Worm (Caenorhabditis elegans) whole organism, L4 larva: Measurements from ENCODE around the gene gtf-2H2C.
"Not testable (repeated sequence)": the region's sequence is repeated elsewhere in the genome, so short reads cannot be mapped to it uniquely, and the experiment has no call there.

Source experiments
- D1046.2 ChIP-seq: fragments of 200-800 bp; sonication (Bioruptor generic); IDR thresholded peaks from 2 replicates; pipeline ENCODE4 v1.3.6; 2022; ENCODE audit warnings: missing genetic modification characterization, missing compliant biosample characterization
- F37D6.2 ChIP-seq: sonication (generic microtip); optimal IDR thresholded peaks from 2 replicates; lab custom pipeline; 2016; ENCODE audit warnings: mild to moderate bottlenecking, missing genetic modification characterization, missing compliant biosample characterization
- F44E2.7 ChIP-seq: fragments of 200-800 bp; sonication (Bioruptor generic); IDR thresholded peaks from 2 replicates; pipeline ENCODE4 v2.1.2; 2022; ENCODE audit warnings: missing genetic modification characterization, missing compliant biosample characterization
- F49E8.2 ChIP-seq: sonication (generic microtip); optimal IDR thresholded peaks from 2 replicates; lab custom pipeline; 2016; ENCODE audit warnings: missing compliant biosample characterization, mild to moderate bottlenecking, missing genetic modification characterization, borderline replicate concordance
- arid-1 ChIP-seq: fragments of 200-800 bp; sonication (Bioruptor generic); conservative IDR thresholded peaks from 2 replicates; pipeline ENCODE4 v1.3.6; 2022; ENCODE audit warnings: missing genetic modification reagents, missing genetic modification characterization, missing compliant biosample characterization
- ceh-20 ChIP-seq: fragments of 200-800 bp; sonication (Bioruptor generic); IDR thresholded peaks from 2 replicates; pipeline ENCODE4 v1.3.6; 2022; ENCODE audit warnings: missing genetic modification reagents, missing genetic modification characterization, missing compliant biosample characterization
- ceh-82 ChIP-seq: sonication (generic microtip); optimal IDR thresholded peaks from 2 replicates; lab custom pipeline; 2017; ENCODE audit warnings: missing biosample characterization, missing genetic modification characterization
- daf-12 ChIP-seq: fragments of 150-350 bp; optimal IDR thresholded peaks from 2 replicates; lab custom pipeline; 2014; ENCODE audit warnings: missing biosample characterization, missing genetic modification reagents, missing genetic modification characterization
- daf-8 ChIP-seq: fragments of 200-800 bp; sonication (Bioruptor generic); IDR thresholded peaks from 2 replicates; pipeline ENCODE4 v1.3.6; 2022; ENCODE audit warnings: missing genetic modification characterization, missing compliant biosample characterization
- dmd-6 ChIP-seq: fragments of 200-800 bp; sonication (Bioruptor generic); IDR thresholded peaks from 2 replicates; pipeline ENCODE4 v1.3.6; 2022; ENCODE audit warnings: missing genetic modification reagents, missing genetic modification characterization, missing compliant biosample characterization
- dpl-1 ChIP-seq: fragments of 150-350 bp; optimal IDR thresholded peaks from 2 replicates; lab custom pipeline; 2014; ENCODE audit warnings: missing biosample characterization, missing genetic modification reagents, missing genetic modification characterization
- egl-27 ChIP-seq: sonication (generic microtip); optimal IDR thresholded peaks from 3 replicates; lab custom pipeline; 2017; ENCODE audit warnings: missing biosample characterization, missing genetic modification reagents, missing genetic modification characterization
- hlh-11 ChIP-seq: fragments of 200-800 bp; sonication (Bioruptor generic); optimal IDR thresholded peaks from 2 replicates; lab custom pipeline; 2018; ENCODE audit warnings: mild to moderate bottlenecking, missing genetic modification characterization, missing compliant biosample characterization
- hmg-1.1 ChIP-seq: fragments of 200-800 bp; sonication (Bioruptor generic); IDR thresholded peaks from 2 replicates; pipeline ENCODE4 v1.3.6; 2022; ENCODE audit warnings: missing genetic modification reagents, missing genetic modification characterization, missing compliant biosample characterization
- lim-7 ChIP-seq: fragments of 200-800 bp; sonication (Bioruptor generic); IDR thresholded peaks from 2 replicates; pipeline ENCODE4 v1.3.6; 2022; ENCODE audit warnings: missing genetic modification characterization, missing compliant biosample characterization
- lin-38 ChIP-seq: fragments of 200-800 bp; sonication (Bioruptor generic); IDR thresholded peaks from 2 replicates; pipeline ENCODE4 v1.3.6; 2022; ENCODE audit warnings: missing genetic modification reagents, missing genetic modification characterization, missing compliant biosample characterization
- lin-39 ChIP-seq: fragments of 150-350 bp; optimal IDR thresholded peaks from 2 replicates; lab custom pipeline; 2014; ENCODE audit warnings: missing biosample characterization, missing genetic modification reagents, missing genetic modification characterization
- mdl-1 ChIP-seq, 2 experiments: fragments of 150-350 bp in 1 of 2; sonication (generic microtip) in 1 of 2; optimal IDR thresholded peaks; 2 replicates each; lab custom pipeline; 2014 to 2017; ENCODE audit warnings: missing biosample characterization in 2 of 2, missing genetic modification characterization in 2 of 2
- mxl-2 ChIP-seq: fragments of 200-800 bp; sonication (Bioruptor generic); conservative IDR thresholded peaks from 2 replicates; pipeline ENCODE4 v1.3.6; 2022; ENCODE audit warnings: missing genetic modification reagents, missing genetic modification characterization, missing compliant biosample characterization
- nhr-111 ChIP-seq: fragments of 200-800 bp; sonication (Bioruptor generic); optimal IDR thresholded peaks from 2 replicates; lab custom pipeline; 2018; ENCODE audit warnings: mild to moderate bottlenecking, missing genetic modification characterization, missing compliant biosample characterization
- nhr-28 ChIP-seq: fragments of 150-350 bp; optimal IDR thresholded peaks from 2 replicates; lab custom pipeline; 2014; ENCODE audit warnings: missing biosample characterization, missing genetic modification characterization
- php-3 ChIP-seq: fragments of 200-800 bp; sonication (Bioruptor generic); IDR thresholded peaks from 2 replicates; pipeline ENCODE4 v1.3.6; 2022; ENCODE audit warnings: missing genetic modification reagents, missing genetic modification characterization, missing compliant biosample characterization
- pqm-1 ChIP-seq: sonication (generic microtip); optimal IDR thresholded peaks from 2 replicates; lab custom pipeline; 2017; ENCODE audit warnings: missing biosample characterization, missing genetic modification characterization
- saeg-2 ChIP-seq: fragments of 200-800 bp; sonication (Bioruptor generic); IDR thresholded peaks from 2 replicates; pipeline ENCODE4 v1.3.6; 2022; ENCODE audit warnings: missing genetic modification reagents, missing genetic modification characterization, missing compliant biosample characterization
- skn-1 ChIP-seq: fragments of 150-350 bp; optimal IDR thresholded peaks from 2 replicates; lab custom pipeline; 2014; ENCODE audit warnings: missing biosample characterization, missing genetic modification characterization
- snpc-1.2 ChIP-seq: fragments of 200-800 bp; sonication (Bioruptor generic); IDR thresholded peaks from 2 replicates; pipeline ENCODE4 v1.3.6; 2022; ENCODE audit warnings: missing genetic modification reagents, missing genetic modification characterization, missing compliant biosample characterization
- snpc-4 ChIP-seq: fragments of 150-350 bp; optimal IDR thresholded peaks from 2 replicates; lab custom pipeline; 2014; ENCODE audit warnings: missing biosample characterization, missing genetic modification characterization
- spr-1 ChIP-seq: sonication (generic microtip); optimal IDR thresholded peaks from 2 replicates; lab custom pipeline; 2016; ENCODE audit warnings: mild to moderate bottlenecking, missing genetic modification characterization, missing compliant biosample characterization
- tra-1 ChIP-seq: fragments of 200-800 bp; sonication (Bioruptor generic); IDR thresholded peaks from 2 replicates; pipeline ENCODE4 v1.3.6; 2022; ENCODE audit warnings: missing genetic modification reagents, missing genetic modification characterization, missing compliant biosample characterization
- unc-62 ChIP-seq, 3 experiments: fragments of 150-350 bp in 1 of 3; sonication (generic microtip); optimal IDR thresholded peaks in 2 of 3; peaks in 1 of 3; 1 replicate in 1 of 3; 2 replicates in 2 of 3; lab custom pipeline; 2014 to 2017; ENCODE audit warnings: missing biosample characterization in 3 of 3, missing genetic modification characterization in 3 of 3, missing genetic modification reagents in 3 of 3, missing genotype in 1 of 3

gtf-2H2C gene

DNA sequence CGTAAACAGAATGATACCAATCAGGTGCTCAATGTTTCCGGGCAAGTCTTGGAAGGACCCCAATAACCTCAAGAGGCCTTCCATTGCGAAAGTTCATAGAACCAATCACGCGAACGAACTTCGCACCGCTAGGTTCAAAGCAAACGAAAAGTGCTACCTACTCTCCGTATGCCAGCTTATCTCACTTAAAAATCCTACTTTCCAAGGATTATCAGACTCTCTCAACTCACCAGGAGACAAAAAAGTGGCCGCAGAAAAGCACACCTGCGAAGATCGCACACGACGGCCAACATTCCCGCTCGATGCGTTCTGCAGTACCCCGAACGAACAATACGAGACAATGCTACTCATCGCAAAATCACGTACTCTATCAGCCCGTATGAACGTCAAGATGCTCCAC lies 37.3 kb downstream of the gtf-2H2C start, which contains the start of gene T16G12.12:
Gene T16G12.12, plus strand, starts transcription at position 301 of the 400 bp plus-strand sequence.
- not testable (repeated sequence) for TF ChIP-seq unc-62 (GFP tag; optimal IDR thresholded peaks at IDR 0.05 in 1 of 2; lab: Kevin White, UChicago); unc-62 (tag; optimal IDR thresholded peaks at IDR 0.05; lab: Kevin White, UChicago); php-3 (GFP tag; lab: Robert Waterston, UW); F49E8.2 (tag; lab: Kevin White, UChicago)

- not testable (repeated sequence) for TF ChIP-seq hmg-1.1; skn-1; mdl-1 (tag; optimal IDR thresholded peaks at IDR 0.05; lab: Kevin White, UChicago)
Measured at ce11 chrIII:10050321-10050720, 40.3 kb downstream of the gtf-2H2C start, which contains the start of gene T16G12.3. TSS of gene T16G12.3 (plus strand) at chrIII:10050621.

DNA sequence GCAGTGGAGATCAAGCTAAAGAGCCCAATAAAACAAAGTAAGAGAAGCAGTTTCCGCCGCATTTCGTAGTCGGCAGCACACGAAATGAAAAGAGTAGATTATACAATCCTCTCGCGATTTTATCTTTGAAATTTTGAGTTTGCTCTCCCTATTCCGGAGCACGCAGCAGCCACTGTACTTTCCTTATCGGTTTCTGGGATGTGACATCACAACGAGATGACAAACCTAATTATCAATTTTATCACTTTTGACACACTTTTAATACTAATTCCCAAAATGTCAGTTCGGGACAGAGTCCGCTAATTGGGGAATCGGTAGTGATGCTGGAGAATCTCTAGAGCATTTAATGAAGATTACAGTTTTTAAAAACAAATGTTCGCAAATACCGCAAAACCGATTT lies 40.9 kb downstream of the gtf-2H2C start, which contains the start of gene T16G12.1:
Gene T16G12.1, minus strand, starts transcription at position 176 of the 400 bp plus-strand sequence.
- TF ChIP-seq D1046.2 (GFP tag; lab: Robert Waterston, UW) (no peak), nhr-28 (tag; lab: Kevin White, UChicago) (peak; percentile 64), tra-1 (GFP tag; lab: Robert Waterston, UW) (peak; percentile 39; the same call in 1 of the 2 replicates), dmd-6 (peak; percentile 70), mdl-1 (tag; optimal IDR thresholded peaks at IDR 0.05; lab: Kevin White, UChicago) (no peak), pqm-1 (peak; percentile 68), hlh-11 (tag; lab: Kevin White, UChicago) (peak; percentile 42)

DNA sequence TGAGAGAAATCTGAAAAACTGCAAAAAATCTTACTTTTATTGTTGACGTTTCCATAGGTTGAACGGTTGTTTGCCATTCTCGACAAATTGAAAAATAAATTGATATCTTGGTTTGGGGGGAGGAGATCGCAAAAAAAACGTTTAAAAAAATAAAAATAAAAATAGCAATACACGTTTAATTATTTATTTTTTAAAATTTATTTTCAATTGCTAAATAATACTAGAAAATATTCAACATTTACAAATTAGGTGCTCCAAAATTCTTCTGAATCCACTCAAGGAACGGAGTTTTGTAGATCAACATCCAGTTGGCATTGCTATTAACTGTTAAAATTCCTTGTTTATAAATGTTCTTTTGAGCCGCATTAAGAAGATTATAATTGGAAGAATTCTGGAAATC lies 50.6 kb downstream of the gtf-2H2C start, which contains the start of gene T16G12.7:
Gene T16G12.7, minus strand, starts transcription at position 101 of the 400 bp plus-strand sequence.
- TF ChIP-seq F44E2.7 (no peak), pqm-1 (no peak), mxl-2 (GFP tag; lab: Robert Waterston, UW) (no peak), snpc-1.2 (no peak), lim-7 (GFP tag; lab: Robert Waterston, UW) (no peak), egl-27 (tag; lab: Kevin White, UChicago) (no peak), lin-39 (tag; lab: Kevin White, UChicago) (no peak), lin-38 (GFP tag; lab: Robert Waterston, UW) (no peak), spr-1 (tag; lab: Kevin White, UChicago) (no peak), dpl-1 (GFP tag; lab: Kevin White, UChicago) (no peak), snpc-4 (tag; lab: Kevin White, UChicago) (no peak), F37D6.2 (no peak), nhr-111 (no peak), ceh-82 (tag; lab: Kevin White, UChicago) (no peak), hlh-11 (tag; lab: Kevin White, UChicago) (no peak), daf-12 (tag; lab: Kevin White, UChicago) (no peak), saeg-2 (GFP tag; lab: Robert Waterston, UW) (no peak), arid-1 (GFP tag; lab: Robert Waterston, UW) (no peak), daf-8 (GFP tag; lab: Robert Waterston, UW) (no peak), ceh-20 (GFP tag; lab: Robert Waterston, UW) (no peak)
